Worm (Caenorhabditis elegans) whole organism, L2 larva: ENCODE results near the gene C17E7.12.

Experiments used
- C34F6.9 ChIP-seq: fragments of 150-350 bp; optimal IDR thresholded peaks from 2 replicates; lab custom pipeline; 2014; ENCODE audit warnings: missing biosample characterization, missing genetic modification characterization
- Y55F3AM.14 ChIP-seq: fragments of 200-800 bp; sonication (Bioruptor generic); optimal IDR thresholded peaks from 2 replicates; lab custom pipeline; 2018; ENCODE audit warnings: mild to moderate bottlenecking, missing genetic modification characterization, missing compliant biosample characterization
- ZK546.5 ChIP-seq: sonication (generic microtip); optimal IDR thresholded peaks from 2 replicates; lab custom pipeline; 2017; ENCODE audit warnings: missing biosample characterization, missing genetic modification characterization
- alr-1 ChIP-seq: fragments of 150-350 bp; optimal IDR thresholded peaks from 2 replicates; lab custom pipeline; 2014; ENCODE audit warnings: missing biosample characterization, missing genetic modification characterization
- aly-2 ChIP-seq: fragments of 150-350 bp; optimal IDR thresholded peaks from 2 replicates; lab custom pipeline; 2014; ENCODE audit warnings: missing biosample characterization, missing genetic modification characterization
- ceh-16 ChIP-seq: fragments of 150-350 bp; optimal IDR thresholded peaks from 2 replicates; lab custom pipeline; 2014; ENCODE audit warnings: missing biosample characterization, missing genetic modification characterization
- ceh-82 ChIP-seq: fragments of 150-350 bp; optimal IDR thresholded peaks from 2 replicates; lab custom pipeline; 2014; ENCODE audit warnings: missing biosample characterization, missing genetic modification characterization
- crh-2 ChIP-seq: sonication (generic microtip); optimal IDR thresholded peaks from 2 replicates; lab custom pipeline; 2017; ENCODE audit warnings: missing biosample characterization, missing genetic modification characterization
- egl-27 ChIP-seq: sonication (generic microtip); optimal IDR thresholded peaks from 3 replicates; lab custom pipeline; 2017; ENCODE audit warnings: missing biosample characterization, missing genetic modification reagents, missing genetic modification characterization
- fos-1 ChIP-seq: fragments of 150-350 bp; optimal IDR thresholded peaks from 2 replicates; lab custom pipeline; 2014; ENCODE audit warnings: missing biosample characterization, missing genetic modification characterization
- gmeb-1 ChIP-seq: fragments of 150-350 bp; optimal IDR thresholded peaks from 2 replicates; lab custom pipeline; 2014; ENCODE audit warnings: missing biosample characterization, missing genetic modification characterization
- lin-11 ChIP-seq: fragments of 150-350 bp; sonication (generic microtip); optimal IDR thresholded peaks from 2 replicates; lab custom pipeline; 2014; ENCODE audit warnings: missing biosample characterization, missing genetic modification characterization, inconsistent platforms, mixed read lengths
- lin-39 ChIP-seq: fragments of 150-350 bp; optimal IDR thresholded peaks from 2 replicates; lab custom pipeline; 2014; ENCODE audit warnings: missing biosample characterization, missing genetic modification reagents, missing genetic modification characterization
- lsy-2 ChIP-seq, 2 experiments: fragments of 150-350 bp in 1 of 2; sonication (generic microtip) in 1 of 2; optimal IDR thresholded peaks; 2 replicates each; lab custom pipeline; 2014 to 2017; ENCODE audit warnings: missing biosample characterization in 2 of 2, missing genetic modification characterization in 2 of 2
- mab-5 ChIP-seq: fragments of 150-350 bp; optimal IDR thresholded peaks from 2 replicates; lab custom pipeline; 2014; ENCODE audit warnings: missing biosample characterization, missing genetic modification characterization
- mdl-1 ChIP-seq, 2 experiments: fragments of 150-350 bp in 1 of 2; sonication (generic microtip) in 1 of 2; optimal IDR thresholded peaks; 2 replicates each; lab custom pipeline; 2017; ENCODE audit warnings: missing biosample characterization in 2 of 2, missing genetic modification characterization in 2 of 2
- nhr-10 ChIP-seq: sonication (generic microtip); optimal IDR thresholded peaks from 2 replicates; lab custom pipeline; 2017; ENCODE audit warnings: missing biosample characterization, missing genetic modification characterization
- nhr-11 ChIP-seq: fragments of 150-350 bp; optimal IDR thresholded peaks from 2 replicates; lab custom pipeline; 2014; ENCODE audit warnings: missing biosample characterization, missing genetic modification characterization
- nhr-12 ChIP-seq: fragments of 150-350 bp; optimal IDR thresholded peaks from 2 replicates; lab custom pipeline; 2014; ENCODE audit warnings: missing biosample characterization, missing genetic modification characterization
- nhr-21 ChIP-seq: fragments of 150-350 bp; optimal IDR thresholded peaks from 2 replicates; lab custom pipeline; 2014; ENCODE audit warnings: missing biosample characterization, missing genetic modification characterization
- nhr-23 ChIP-seq: fragments of 150-350 bp; optimal IDR thresholded peaks from 2 replicates; lab custom pipeline; 2014; ENCODE audit warnings: missing biosample characterization, missing genetic modification reagents, missing genetic modification characterization
- nhr-237 ChIP-seq: fragments of 150-350 bp; optimal IDR thresholded peaks from 2 replicates; lab custom pipeline; 2014; ENCODE audit warnings: missing biosample characterization, missing genetic modification characterization
- nhr-25 ChIP-seq: fragments of 150-350 bp; sonication (generic microtip); optimal IDR thresholded peaks from 3 replicates; lab custom pipeline; 2014; ENCODE audit warnings: missing biosample characterization, missing genetic modification characterization
- peb-1 ChIP-seq: fragments of 150-350 bp; optimal IDR thresholded peaks from 2 replicates; lab custom pipeline; 2014; ENCODE audit warnings: missing biosample characterization, missing genetic modification characterization
- sem-4 ChIP-seq: fragments of 150-350 bp; optimal IDR thresholded peaks from 2 replicates; lab custom pipeline; 2014; ENCODE audit warnings: missing biosample characterization, missing genetic modification reagents, missing genetic modification characterization
- skn-1 ChIP-seq: sonication (generic microtip); optimal IDR thresholded peaks from 2 replicates; lab custom pipeline; 2017; ENCODE audit warnings: missing biosample characterization, missing genetic modification characterization
- sma-9 ChIP-seq, 2 experiments: fragments of 150-350 bp in 1 of 2; sonication (generic microtip) in 1 of 2; optimal IDR thresholded peaks; 2 replicates each; lab custom pipeline; 2014 to 2016; ENCODE audit warnings: missing genetic modification characterization in 2 of 2, mild to moderate bottlenecking in 1 of 2, missing biosample characterization in 1 of 2, missing compliant biosample characterization in 1 of 2, missing genetic modification reagents in 1 of 2, moderate library complexity in 1 of 2
- unc-55 ChIP-seq: fragments of 150-350 bp; sonication (generic microtip); optimal IDR thresholded peaks from 3 replicates; lab custom pipeline; 2014; ENCODE audit warnings: missing biosample characterization, missing genetic modification reagents, missing genetic modification characterization
- unc-62 ChIP-seq: fragments of 150-350 bp; optimal IDR thresholded peaks from 2 replicates; lab custom pipeline; 2014; ENCODE audit warnings: missing biosample characterization, missing genetic modification reagents, missing genetic modification characterization
- zag-1 ChIP-seq: fragments of 150-350 bp; optimal IDR thresholded peaks from 2 replicates; lab custom pipeline; 2014; ENCODE audit warnings: missing biosample characterization, missing genetic modification characterization
- ztf-1 ChIP-seq: fragments of 200-800 bp; sonication (Bioruptor generic); conservative IDR thresholded peaks from 2 replicates; pipeline ENCODE4 v1.3.6; 2022; ENCODE audit warnings: missing genetic modification characterization, missing compliant biosample characterization
- ztf-11 ChIP-seq: sonication (generic microtip); optimal IDR thresholded peaks from 2 replicates; lab custom pipeline; 2017; ENCODE audit warnings: missing biosample characterization, missing genetic modification characterization

Gene C17E7.12

ce11 chrV:3860123-3860522, 31.7 kb downstream of the C17E7.12 start, which contains the start of gene nhr-189:
nhr-189 (minus strand) TSS chrV:3860243.
- TF ChIP-seq ztf-11 (tag; lab: Kevin White, UChicago): no peak

DNA sequence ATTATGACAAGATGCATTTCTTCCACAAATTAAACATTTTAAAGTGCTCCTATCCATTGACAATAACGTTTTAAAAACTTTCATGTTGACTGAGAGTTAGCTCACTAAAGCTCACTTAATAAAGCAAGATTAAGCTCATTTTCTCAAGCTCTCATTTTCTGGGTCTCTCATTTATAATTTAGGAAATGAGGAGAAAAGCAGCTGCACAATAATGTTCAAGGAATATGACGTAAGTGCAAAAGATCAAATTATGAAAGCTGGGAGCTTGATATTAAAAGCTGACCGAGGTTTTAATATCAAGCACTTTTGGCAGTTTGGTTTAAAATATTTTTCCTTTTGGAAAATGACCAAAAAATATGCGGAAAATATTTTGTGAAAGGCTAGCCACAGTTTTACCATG, 34.0 kb downstream of the C17E7.12 start, which contains the start of gene nhr-188:
nhr-188 (minus strand) TSS at position 84 of the 400 bp plus-strand sequence.
- TF ChIP-seq ztf-1 (GFP tag; lab: Robert Waterston, UW) (no peak), Y55F3AM.14 (GFP tag; lab: Kevin White, UChicago) (no peak), ZK546.5 (tag; lab: Kevin White, UChicago) (no peak), mab-5 (tag; lab: Kevin White, UChicago) (no peak), unc-62 (GFP tag; lab: Kevin White, UChicago) (no peak), nhr-25 (tag; lab: Kevin White, UChicago) (no peak), lin-39 (tag; lab: Kevin White, UChicago) (no peak)

- TF ChIP-seq nhr-21 (tag; lab: Kevin White, UChicago) (peak; percentile 65), sma-9 (GFP tag; optimal IDR thresholded peaks at IDR 0.05; lab: Kevin White, UChicago) (peak; percentile 66), sma-9 (tag; optimal IDR thresholded peaks at IDR 0.05; lab: Kevin White, UChicago) (no peak), nhr-12 (tag; lab: Kevin White, UChicago) (no peak)
These were observed 35.9 kb downstream of the C17E7.12 start for ce11 chrV:3855916-3856315.

DNA sequence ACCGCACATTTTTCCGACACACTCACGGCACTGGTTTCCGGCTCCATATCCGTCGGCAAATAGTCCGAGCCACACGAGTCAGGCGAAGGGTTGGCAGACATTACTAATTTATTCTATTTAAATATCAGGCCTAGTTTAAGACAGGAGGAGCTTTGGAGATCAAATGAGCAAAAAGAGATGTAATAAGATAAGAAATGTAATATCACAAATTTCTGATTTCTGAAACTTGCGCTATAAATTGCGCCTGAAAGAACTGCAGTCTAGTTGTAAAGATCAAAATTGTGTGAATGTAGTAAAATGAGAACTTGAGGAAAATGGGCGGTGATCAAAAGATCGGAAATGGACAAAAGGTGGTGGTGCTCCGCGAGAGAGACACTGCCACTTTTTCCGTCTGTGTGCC, 37.0 kb downstream of the C17E7.12 start, which contains the start of gene nhr-186:
nhr-186 (minus strand) TSS at position 101 of the 400 bp plus-strand sequence.
- no peak for TF ChIP-seq unc-55
- no peak for TF ChIP-seq mab-5 (tag; lab: Kevin White, UChicago)
- no peak for TF ChIP-seq nhr-10 (tag; lab: Kevin White, UChicago)
- no peak for TF ChIP-seq ceh-16
- TF ChIP-seq ztf-1 (GFP tag; lab: Robert Waterston, UW): no peak
- no peak for TF ChIP-seq aly-2
- TF ChIP-seq zag-1: no peak
- TF ChIP-seq ceh-82 (tag; lab: Kevin White, UChicago): no peak
- no peak for TF ChIP-seq nhr-237 (tag; lab: Kevin White, UChicago)
- TF ChIP-seq alr-1 (tag; lab: Kevin White, UChicago): no peak
- no peak for TF ChIP-seq nhr-21 (tag; lab: Kevin White, UChicago)
- no peak for TF ChIP-seq lin-11 (tag; lab: Kevin White, UChicago)
- no peak for TF ChIP-seq lsy-2 (tag; optimal IDR thresholded peaks at IDR 0.05; lab: Kevin White, UChicago)
- no peak for TF ChIP-seq mdl-1 (tag; optimal IDR thresholded peaks at IDR 0.05; lab: Kevin White, UChicago)
- no peak for TF ChIP-seq nhr-23 (tag; lab: Kevin White, UChicago)
- TF ChIP-seq egl-27 (tag; lab: Kevin White, UChicago): no peak
- no peak for TF ChIP-seq sem-4
- no peak for TF ChIP-seq fos-1 (tag; lab: Kevin White, UChicago)
- TF ChIP-seq gmeb-1: no peak
- TF ChIP-seq C34F6.9 (tag; lab: Kevin White, UChicago): no peak

ce11 chrV:3851760-3852159, 40.1 kb downstream of the C17E7.12 start:
- TF ChIP-seq nhr-21 (tag; lab: Kevin White, UChicago) (no peak), fos-1 (tag; lab: Kevin White, UChicago) (peak; percentile 86)

- TF ChIP-seq crh-2 (no peak), peb-1 (tag; lab: Kevin White, UChicago) (no peak), nhr-25 (tag; lab: Kevin White, UChicago) (no peak), skn-1 (tag; lab: Kevin White, UChicago) (no peak), nhr-11 (tag; lab: Kevin White, UChicago) (no peak)
These were observed 44.6 kb downstream of the C17E7.12 start, which contains the start of gene nhr-185 for ce11 chrV:3847268-3847667. nhr-185 (minus strand) TSS chrV:3847368.
